Fruit fly (Drosophila melanogaster) whole organism, prepupa: ENCODE measurements around the gene Sgs8.

Source experiments
- CG15336 ChIP-seq: fragments of 200-800 bp; sonication (Bioruptor generic); IDR thresholded peaks from 2 replicates; pipeline ENCODE4 v1.3.6; 2022; ENCODE audit warnings: missing biosample characterization, missing genetic modification characterization
- CG6808 ChIP-seq: fragments of 200-800 bp; sonication (Bioruptor generic); optimal IDR thresholded peaks from 3 replicates; lab custom pipeline; 2017; ENCODE audit warnings: missing biosample characterization, missing genetic modification characterization, mild to moderate bottlenecking, moderate library complexity, missing genetic modification reagents
- Hr39 ChIP-seq: fragments of 200-800 bp; sonication (Bioruptor generic); optimal IDR thresholded peaks from 2 replicates; lab custom pipeline; 2016; ENCODE audit warnings: missing biosample characterization, missing genetic modification characterization
- fd59A ChIP-seq: fragments of 200-800 bp; sonication (Bioruptor generic); optimal IDR thresholded peaks from 2 replicates; lab custom pipeline; 2017; ENCODE audit warnings: missing biosample characterization, mild to moderate bottlenecking, missing genetic modification characterization, missing genetic modification reagents
- salr ChIP-seq, 2 experiments: fragments of 200-800 bp; sonication (Bioruptor generic); optimal IDR thresholded peaks; 3 replicates each; lab custom pipeline; 2016 to 2018; ENCODE audit warnings: missing biosample characterization in 2 of 2, missing genetic modification characterization in 2 of 2, mild to moderate bottlenecking in 1 of 2

DNA sequence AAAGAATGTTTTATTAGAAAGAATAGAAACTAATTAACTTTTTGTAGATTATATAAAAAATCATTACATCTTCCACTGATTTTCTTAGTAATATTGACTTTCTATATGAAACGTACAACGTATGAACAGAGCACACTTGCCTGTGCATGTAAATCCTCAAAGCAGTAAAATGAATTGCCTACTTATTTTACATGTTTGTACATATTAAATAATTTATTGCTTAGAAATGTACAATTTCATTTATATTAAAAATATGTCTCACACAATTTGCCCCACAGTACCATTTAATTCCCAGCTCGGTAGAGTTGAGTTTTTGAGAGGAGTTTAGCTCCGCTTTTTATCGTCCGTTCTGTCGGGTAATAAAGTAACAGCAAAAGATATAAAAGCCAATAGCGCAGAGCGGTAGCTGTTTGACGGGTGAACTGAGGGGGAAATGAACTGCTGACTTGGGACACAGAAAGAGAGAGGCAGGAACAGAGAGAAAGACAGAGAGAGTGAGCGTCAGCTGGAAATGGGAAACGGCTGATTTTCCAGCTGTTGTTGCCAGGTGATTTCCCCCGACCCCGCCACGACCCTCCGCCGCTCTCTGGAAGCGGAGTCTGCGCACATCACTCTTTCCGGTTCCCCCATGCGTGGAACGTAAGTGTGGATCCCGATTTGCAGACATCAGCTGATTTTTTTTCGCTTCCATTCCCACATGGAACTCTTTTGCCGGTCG is 15.9 kb downstream of the Sgs8 start:
- peak in 1 of 2 experiments; percentile 44 for TF ChIP-seq salr (GFP tag; optimal IDR thresholded peaks at IDR 0.05; lab: Kevin White, UChicago)
- TF ChIP-seq CG15336, result peak; percentile 23; the same call in 1 of the 2 replicates
- TF ChIP-seq Hr39 (GFP tag; lab: Kevin White, UChicago), result no peak
- TF ChIP-seq fd59A (GFP tag; lab: Kevin White, UChicago), result no peak
- TF ChIP-seq CG6808, result no peak
